Fruit fly (Drosophila melanogaster): ENCODE measurements around the gene agt.

agt gene

dm6 chr3R:6664371-6665116 is 4.6 kb upstream of the agt start (continued):
- TF ChIP-seq CG14441 (GFP tag; IDR thresholded peaks at IDR 0.05) (no peak), jumu (GFP tag; optimal IDR thresholded peaks at IDR 0.05) (no peak), jigr1 (GFP tag; IDR thresholded peaks at IDR 0.05) (no peak), CG33213 (GFP tag; optimal IDR thresholded peaks at IDR 0.05) (no peak), CG9727 (GFP tag; optimal IDR thresholded peaks at IDR 0.05) (peak; percentile 39), bsh (GFP tag; optimal IDR thresholded peaks at IDR 0.05) (peak in 1 of 2 experiments; percentile 51), CG15479 (GFP tag; optimal IDR thresholded peaks at IDR 0.05) (peak; percentile 56), Lim3 (GFP tag; IDR thresholded peaks at IDR 0.05) (no peak), CG3726 (GFP tag; IDR thresholded peaks at IDR 0.05) (no peak), Eip74EF (GFP tag; optimal IDR thresholded peaks at IDR 0.05) (no peak), pum (GFP tag; optimal IDR thresholded peaks at IDR 0.05) (no peak), Gug (GFP tag; IDR thresholded peaks at IDR 0.05) (no peak), Hr39 (optimal IDR thresholded peaks at IDR 0.05) (no peak), pnt (GFP tag; optimal IDR thresholded peaks at IDR 0.05) (peak; percentile 3), ro (GFP tag; IDR thresholded peaks at IDR 0.05) (no peak), CG16813 (GFP tag; IDR thresholded peaks at IDR 0.05; ENCODE audit: partially characterized antibody) (0 out of 3 replicates have a peak, but pooled peaks have one; percentile 9), CG4328 (GFP tag; optimal IDR thresholded peaks at IDR 0.05) (no peak), CG2678 (tag; optimal IDR thresholded peaks at IDR 0.05) (peak; percentile 20), Lhr (GFP tag; optimal IDR thresholded peaks at IDR 0.05) (peak; percentile 3), CG1602 (GFP tag; optimal IDR thresholded peaks at IDR 0.05) (no peak), CG18476 (GFP tag; optimal IDR thresholded peaks at IDR 0.05) (no peak), CG7271 (tag; optimal IDR thresholded peaks at IDR 0.05) (no peak), tio (GFP tag; optimal IDR thresholded peaks at IDR 0.05) (peak; percentile 42), C15 (GFP tag; IDR thresholded peaks at IDR 0.05) (no peak), CG12104 (GFP tag; optimal IDR thresholded peaks at IDR 0.05) (peak; percentile 8), Myb (GFP tag; optimal IDR thresholded peaks at IDR 0.05) (no peak), CG10274 (GFP tag; optimal IDR thresholded peaks at IDR 0.05) (no peak), CG8089 (GFP tag; optimal IDR thresholded peaks at IDR 0.05) (no peak), gro (GFP tag; optimal IDR thresholded peaks at IDR 0.05) (no peak), Nf-YA (GFP tag; IDR thresholded peaks at IDR 0.05) (no peak), Dek (tag; optimal IDR thresholded peaks at IDR 0.05) (no peak), Rfx (GFP tag; IDR thresholded peaks at IDR 0.05) (no peak), shn (GFP tag; optimal IDR thresholded peaks at IDR 0.05) (no peak), ranshi (GFP tag; IDR thresholded peaks at IDR 0.05) (no peak), CG2129 (GFP tag; IDR thresholded peaks at IDR 0.05; ENCODE audit: partially characterized antibody) (no peak), dpn (GFP tag; optimal IDR thresholded peaks at IDR 0.05) (peak in 1 of 2 experiments; percentile 14), CG31441 (GFP tag; IDR thresholded peaks at IDR 0.05) (peak; percentile 77), oc (tag; optimal IDR thresholded peaks at IDR 0.05) (no peak), CG10979 (tag; optimal IDR thresholded peaks at IDR 0.05) (peak; percentile 9), br (optimal IDR thresholded peaks at IDR 0.05) (no peak), eyg (GFP tag; optimal IDR thresholded peaks at IDR 0.05) (no peak), cato (GFP tag; optimal IDR thresholded peaks at IDR 0.05; ENCODE audit: borderline replicate concordance) (no peak), slp2 (GFP tag; optimal IDR thresholded peaks at IDR 0.05) (no peak), grn (GFP tag; optimal IDR thresholded peaks at IDR 0.05) (no peak), Hand (GFP tag; optimal IDR thresholded peaks at IDR 0.05) (no peak), CG2116 (GFP tag; optimal IDR thresholded peaks at IDR 0.05) (no peak), Six4 (GFP tag; optimal IDR thresholded peaks at IDR 0.05) (no peak), vnd (GFP tag; IDR thresholded peaks at IDR 0.05; ENCODE audit: partially characterized antibody) (no peak), sna (GFP tag; IDR thresholded peaks at IDR 0.05; ENCODE audit: partially characterized antibody) (no peak), ara (GFP tag; IDR thresholded peaks at IDR 0.05) (no peak; the same call in 1 of the 2 replicates)

Data from whole organism, embryonic.